Worm (Caenorhabditis elegans) whole organism, L1 larva: Measurements from ENCODE around the gene sod-1.
A peak's percentile ranks its signal among the peaks of the same experiment; 100 is the strongest.

Source experiments
- C04F5.9 ChIP-seq: sonication (generic microtip); optimal IDR thresholded peaks from 2 replicates; lab custom pipeline; 2016; ENCODE audit warnings: missing genetic modification characterization, missing compliant biosample characterization
- C16A3.4 ChIP-seq: fragments of 150-350 bp; optimal IDR thresholded peaks from 2 replicates; lab custom pipeline; 2014; ENCODE audit warnings: missing biosample characterization, missing genetic modification characterization
- C34B4.2 ChIP-seq: sonication (generic microtip); optimal IDR thresholded peaks from 2 replicates; lab custom pipeline; 2017; ENCODE audit warnings: mild to moderate bottlenecking, missing genetic modification characterization, missing compliant biosample characterization
- ama-1 ChIP-seq: fragments of 150-350 bp; optimal IDR thresholded peaks from 2 replicates; lab custom pipeline; 2014
- ceh-63 ChIP-seq: fragments of 200-800 bp; sonication (Bioruptor generic); optimal IDR thresholded peaks from 2 replicates; lab custom pipeline; 2018; ENCODE audit warnings: mild to moderate bottlenecking, missing genetic modification characterization, missing compliant biosample characterization
- ceh-8 ChIP-seq: fragments of 200-800 bp; sonication (Bioruptor generic); optimal IDR thresholded peaks from 2 replicates; lab custom pipeline; 2018; ENCODE audit warnings: mild to moderate bottlenecking, missing genetic modification characterization, moderate library complexity, missing compliant biosample characterization
- ceh-88 ChIP-seq: fragments of 200-800 bp; sonication (Bioruptor generic); IDR thresholded peaks from 2 replicates; pipeline ENCODE4 v1.3.6; 2022; ENCODE audit warnings: missing genetic modification characterization, missing compliant biosample characterization
- dsc-1 ChIP-seq: sonication (generic microtip); optimal IDR thresholded peaks from 2 replicates; lab custom pipeline; 2016; ENCODE audit warnings: mild to moderate bottlenecking, missing genetic modification characterization, missing compliant biosample characterization
- egl-13 ChIP-seq: sonication (generic microtip); optimal IDR thresholded peaks from 2 replicates; lab custom pipeline; 2016; ENCODE audit warnings: missing genotype, missing genetic modification reagents, missing genetic modification characterization, missing compliant biosample characterization
- egl-27 ChIP-seq, 2 experiments: fragments of 150-350 bp in 1 of 2; sonication (generic microtip); optimal IDR thresholded peaks; 3 replicates each; lab custom pipeline; 2017 to 2018; ENCODE audit warnings: missing biosample characterization in 2 of 2, missing genetic modification characterization in 2 of 2, missing genetic modification reagents in 2 of 2
- fkh-10 ChIP-seq: sonication (generic microtip); optimal IDR thresholded peaks from 2 replicates; lab custom pipeline; 2017; ENCODE audit warnings: missing biosample characterization, missing genetic modification reagents, missing genetic modification characterization
- fkh-4 ChIP-seq: sonication (generic microtip); optimal IDR thresholded peaks from 2 replicates; lab custom pipeline; 2016; ENCODE audit warnings: missing compliant biosample characterization, missing genetic modification characterization, borderline replicate concordance
- fkh-8 ChIP-seq: sonication (generic microtip); optimal IDR thresholded peaks from 2 replicates; lab custom pipeline; 2016; ENCODE audit warnings: mild to moderate bottlenecking, missing genetic modification characterization, missing compliant biosample characterization
- fos-1 ChIP-seq: fragments of 150-350 bp; optimal IDR thresholded peaks from 2 replicates; lab custom pipeline; 2014; ENCODE audit warnings: missing biosample characterization, missing genetic modification characterization
- hlh-4 ChIP-seq: sonication (generic microtip); optimal IDR thresholded peaks from 2 replicates; lab custom pipeline; 2016; ENCODE audit warnings: mild to moderate bottlenecking, missing genetic modification characterization, missing compliant biosample characterization
- hpl-2 ChIP-seq: fragments of 150-350 bp; optimal IDR thresholded peaks from 2 replicates; lab custom pipeline; 2014; ENCODE audit warnings: missing biosample characterization, missing genetic modification reagents, missing genetic modification characterization
- jun-1 ChIP-seq: fragments of 150-350 bp; optimal IDR thresholded peaks from 2 replicates; lab custom pipeline; 2014; ENCODE audit warnings: missing biosample characterization, missing genetic modification reagents, missing genetic modification characterization
- lin-14 ChIP-seq: fragments of 200-800 bp; sonication (Bioruptor generic); optimal IDR thresholded peaks from 2 replicates; lab custom pipeline; 2018; ENCODE audit warnings: mild to moderate bottlenecking, missing genetic modification characterization, moderate library complexity, missing compliant biosample characterization
- lin-15B ChIP-seq: fragments of 150-350 bp; sonication (generic microtip); optimal IDR thresholded peaks from 3 replicates; lab custom pipeline; 2014; ENCODE audit warnings: missing biosample characterization, missing genetic modification characterization
- lin-35 ChIP-seq, 2 experiments: fragments of 150-350 bp; optimal IDR thresholded peaks; 2 replicates each; lab custom pipeline; 2014; ENCODE audit warnings: missing biosample characterization in 2 of 2, missing genetic modification characterization in 2 of 2, missing genetic modification reagents in 2 of 2
- lsy-2 ChIP-seq, 2 experiments: fragments of 150-350 bp; optimal IDR thresholded peaks; 2 replicates each; lab custom pipeline; 2014; ENCODE audit warnings: missing biosample characterization in 2 of 2, missing genetic modification characterization in 2 of 2
- mdl-1 ChIP-seq, 2 experiments: fragments of 150-350 bp; optimal IDR thresholded peaks; 2 replicates each; lab custom pipeline; 2014 to 2017; ENCODE audit warnings: missing biosample characterization in 2 of 2, missing genetic modification characterization in 2 of 2, inconsistent platforms in 1 of 2
- mep-1 ChIP-seq: fragments of 150-350 bp; optimal IDR thresholded peaks from 2 replicates; lab custom pipeline; 2014; ENCODE audit warnings: missing biosample characterization, missing genetic modification characterization
- nhr-47 ChIP-seq: sonication (generic microtip); optimal IDR thresholded peaks from 2 replicates; lab custom pipeline; 2016; ENCODE audit warnings: mild to moderate bottlenecking, missing genetic modification characterization, moderate library complexity, missing compliant biosample characterization
- nhr-71 ChIP-seq: sonication (generic microtip); optimal IDR thresholded peaks from 2 replicates; lab custom pipeline; 2016; ENCODE audit warnings: mild to moderate bottlenecking, missing genetic modification characterization, moderate library complexity, missing compliant biosample characterization
- nhr-76 ChIP-seq: sonication (generic microtip); optimal IDR thresholded peaks from 2 replicates; lab custom pipeline; 2017; ENCODE audit warnings: missing biosample characterization, missing genetic modification characterization
- pag-3 ChIP-seq: sonication (generic microtip); optimal IDR thresholded peaks from 2 replicates; lab custom pipeline; 2017; ENCODE audit warnings: missing genetic modification characterization, mild to moderate bottlenecking, missing compliant biosample characterization, antibody characterized with exemption, borderline replicate concordance; ENCODE audit not compliant: insufficient read depth
- pax-3 ChIP-seq: fragments of 200-800 bp; sonication (Bioruptor generic); optimal IDR thresholded peaks from 2 replicates; lab custom pipeline; 2018; ENCODE audit warnings: mild to moderate bottlenecking, missing genetic modification characterization, moderate library complexity, missing compliant biosample characterization
- skn-1 ChIP-seq: fragments of 150-350 bp; optimal IDR thresholded peaks from 2 replicates; lab custom pipeline; 2014; ENCODE audit warnings: missing biosample characterization, missing genetic modification characterization
- swsn-7 ChIP-seq: sonication (generic microtip); optimal IDR thresholded peaks from 2 replicates; lab custom pipeline; 2016; ENCODE audit warnings: missing genetic modification characterization, missing compliant biosample characterization
- unc-86 ChIP-seq: sonication (generic microtip); optimal IDR thresholded peaks from 2 replicates; lab custom pipeline; 2016; ENCODE audit warnings: missing genetic modification characterization, missing compliant biosample characterization
- zag-1 ChIP-seq: fragments of 150-350 bp; optimal IDR thresholded peaks from 2 replicates; lab custom pipeline; 2014; ENCODE audit warnings: missing biosample characterization, missing genetic modification characterization
- zip-4 ChIP-seq: fragments of 200-800 bp; sonication (Bioruptor generic); optimal IDR thresholded peaks from 2 replicates; lab custom pipeline; 2018; ENCODE audit warnings: mild to moderate bottlenecking, missing genetic modification characterization, moderate library complexity, missing compliant biosample characterization
- ztf-4 ChIP-seq: fragments of 150-350 bp; optimal IDR thresholded peaks from 2 replicates; lab custom pipeline; 2014; ENCODE audit warnings: missing biosample characterization, missing genetic modification characterization

Gene sod-1

ce11 chrII:6943299-6944051, 30.2 kb downstream of the sod-1 start (continued):
- TF ChIP-seq lin-14 (GFP tag; lab: Kevin White, UChicago) (peak; percentile 77), dsc-1 (peak; percentile 47), hlh-4 (tag; lab: Kevin White, UChicago) (no peak), fos-1 (no peak)

- TF ChIP-seq nhr-71 (tag; lab: Kevin White, UChicago), result peak; percentile 6
- no peak for TF ChIP-seq pag-3 (tag; lab: Kevin White, UChicago)
- peak; percentile 25 for TF ChIP-seq unc-86 (tag; lab: Kevin White, UChicago)
- TF ChIP-seq fkh-10 (GFP tag; lab: Kevin White, UChicago), result peak; percentile 7
- peak; percentile 17 for TF ChIP-seq fkh-8 (tag; lab: Kevin White, UChicago)
- peak; percentile 70 for TF ChIP-seq lin-14 (GFP tag; lab: Kevin White, UChicago)
- no peak for TF ChIP-seq hpl-2 (GFP tag; lab: Kevin White, UChicago)
Observed at ce11 chrII:6941520-6941919, 32.2 kb downstream of the sod-1 start.

- TF ChIP-seq C34B4.2 (tag; lab: Kevin White, UChicago) (no peak), ama-1 (lab: Kevin White, UChicago) (no peak), lin-35 (GFP tag; optimal IDR thresholded peaks at IDR 0.05; lab: Kevin White, UChicago) (no peak), ceh-88 (no peak), zag-1 (tag; lab: Kevin White, UChicago) (no peak), fkh-8 (tag; lab: Kevin White, UChicago) (peak; percentile 40), ceh-8 (GFP tag; lab: Kevin White, UChicago) (no peak), skn-1 (tag; lab: Kevin White, UChicago) (no peak), mdl-1 (tag; optimal IDR thresholded peaks at IDR 0.05; lab: Kevin White, UChicago) (no peak), swsn-7 (tag; lab: Kevin White, UChicago) (no peak), nhr-47 (tag; lab: Kevin White, UChicago) (no peak), lin-14 (GFP tag; lab: Kevin White, UChicago) (peak; percentile 28), mep-1 (tag; lab: Kevin White, UChicago) (peak; percentile 16), ceh-63 (GFP tag; lab: Kevin White, UChicago) (no peak), dsc-1 (no peak), lin-15B (tag; lab: Kevin White, UChicago) (no peak), fkh-4 (no peak), jun-1 (no peak), zip-4 (no peak), lsy-2 (tag; optimal IDR thresholded peaks at IDR 0.05; lab: Kevin White, UChicago) (no peak), C16A3.4 (tag; lab: Kevin White, UChicago) (no peak), egl-27 (tag; optimal IDR thresholded peaks at IDR 0.05; lab: Kevin White, UChicago) (no peak)
- TF ChIP-seq, all 84 proteins: peak for 3
Observed at ce11 chrII:6940726-6941230, 32.9 kb downstream of the sod-1 start.

ce11 chrII:6939873-6940272, 33.8 kb downstream of the sod-1 start:
- TF ChIP-seq nhr-71 (tag; lab: Kevin White, UChicago), result no peak
- no peak for TF ChIP-seq pax-3
- TF ChIP-seq C04F5.9 (tag; lab: Kevin White, UChicago), result no peak
- TF ChIP-seq lin-14 (GFP tag; lab: Kevin White, UChicago), result peak; percentile 3
- no peak for TF ChIP-seq nhr-76 (tag; lab: Kevin White, UChicago)

- TF ChIP-seq dsc-1 (peak; percentile 32), ztf-4 (tag; lab: Kevin White, UChicago) (no peak), egl-13 (tag; lab: Kevin White, UChicago) (no peak), nhr-71 (tag; lab: Kevin White, UChicago) (no peak), fkh-8 (tag; lab: Kevin White, UChicago) (peak; percentile 2)
Observed at ce11 chrII:6937057-6937456, 36.6 kb downstream of the sod-1 start.
